Fruit fly (Drosophila melanogaster) whole organism, adult: ENCODE measurements around the gene shep.
A peak's percentile ranks its signal among the peaks of the same experiment; 100 is the strongest.

Experiments
- CG11617 ChIP-seq: fragments of 200-800 bp; sonication (Bioruptor generic); optimal IDR thresholded peaks from 2 replicates; lab custom pipeline; 2017; ENCODE audit warnings: mild to moderate bottlenecking, missing biosample characterization, missing genetic modification reagents, missing genetic modification characterization
- CG12768 ChIP-seq: fragments of 200-800 bp; sonication (Bioruptor generic); optimal IDR thresholded peaks from 2 replicates; lab custom pipeline; 2017; ENCODE audit warnings: missing biosample characterization, missing genetic modification characterization, mild to moderate bottlenecking, moderate library complexity, missing genetic modification reagents
- CG14711 ChIP-seq: fragments of 200-800 bp; sonication (Bioruptor generic); optimal IDR thresholded peaks from 2 replicates; lab custom pipeline; 2018; ENCODE audit warnings: missing biosample characterization, mild to moderate bottlenecking, missing genetic modification characterization, moderate library complexity
- CG1620 ChIP-seq: fragments of 200-800 bp; sonication (Bioruptor generic); optimal IDR thresholded peaks from 2 replicates; lab custom pipeline; 2016; ENCODE audit warnings: missing biosample characterization, missing genetic modification characterization
- CG5204 ChIP-seq: fragments of 200-800 bp; sonication (Bioruptor generic); optimal IDR thresholded peaks from 2 replicates; lab custom pipeline; 2016; ENCODE audit warnings: missing biosample characterization, missing genetic modification characterization
- CG7101 ChIP-seq: fragments of 200-800 bp; sonication (Bioruptor generic); optimal IDR thresholded peaks from 2 replicates; lab custom pipeline; 2018; ENCODE audit warnings: missing biosample characterization, mild to moderate bottlenecking, missing genetic modification characterization, moderate library complexity
- Crg-1 ChIP-seq: fragments of 200-800 bp; sonication (Bioruptor generic); optimal IDR thresholded peaks from 2 replicates; lab custom pipeline; 2016; ENCODE audit warnings: missing biosample characterization, missing genetic modification characterization
- Mnt ChIP-seq: fragments of 200-800 bp; sonication (Bioruptor generic); optimal IDR thresholded peaks from 2 replicates; lab custom pipeline; 2016; ENCODE audit warnings: missing biosample characterization, mild to moderate bottlenecking, missing genetic modification characterization
- bab1 ChIP-seq: fragments of 200-800 bp; sonication (Bioruptor generic); optimal IDR thresholded peaks from 3 replicates; lab custom pipeline; 2019; ENCODE audit warnings: missing biosample characterization, mild to moderate bottlenecking, missing genetic modification characterization, moderate library complexity
- kay ChIP-seq: fragments of 200-800 bp; sonication (Bioruptor generic); peaks from one replicate; lab custom pipeline; 2016; ENCODE audit warnings: missing biosample characterization, missing genetic modification characterization, borderline replicate concordance
- ovo ChIP-seq: fragments of 200-800 bp; sonication (Bioruptor generic); optimal IDR thresholded peaks from 2 replicates; lab custom pipeline; 2016; ENCODE audit warnings: missing biosample characterization, missing genetic modification characterization
- tj ChIP-seq: fragments of 200-800 bp; sonication (Bioruptor generic); optimal IDR thresholded peaks from 3 replicates; lab custom pipeline; 2017; ENCODE audit warnings: missing biosample characterization, mild to moderate bottlenecking, missing genetic modification characterization, moderate library complexity
- toe ChIP-seq: fragments of 200-800 bp; sonication (Bioruptor generic); optimal IDR thresholded peaks from 2 replicates; lab custom pipeline; 2016; ENCODE audit warnings: missing biosample characterization, missing genetic modification characterization

DNA sequence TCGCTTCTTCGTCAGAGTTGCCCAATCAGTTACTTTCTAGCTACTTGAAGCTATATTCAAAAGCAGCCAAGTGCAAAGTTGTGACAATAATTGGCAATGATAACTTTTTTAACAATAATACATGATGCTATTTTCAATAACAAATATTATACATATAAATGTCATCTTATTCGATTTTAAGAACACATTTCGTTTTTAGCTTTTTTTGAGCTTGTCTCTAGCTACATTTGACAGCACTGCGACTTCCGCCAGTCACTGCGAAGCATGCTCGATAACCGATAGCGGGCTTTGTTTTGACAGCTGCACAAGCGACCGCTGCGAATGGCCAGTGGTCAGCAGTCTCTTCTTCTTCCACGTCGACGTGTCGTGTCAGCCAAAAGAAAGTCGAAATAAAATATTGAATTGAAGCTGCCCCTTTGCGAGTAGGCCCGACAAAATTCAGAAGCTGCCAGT, 125.4 kb downstream of the shep start, which contains the start of the genes Gen and Srp54k:
- TF ChIP-seq CG14711 (tag; lab: Kevin White, UChicago) (peak; percentile 11), ovo (GFP tag; lab: Kevin White, UChicago) (no peak), toe (GFP tag; lab: Kevin White, UChicago) (no peak), kay (no peak), CG11617 (GFP tag; lab: Kevin White, UChicago) (peak; percentile 38), CG7101 (tag; lab: Kevin White, UChicago) (peak; percentile 39), CG5204 (GFP tag; lab: Kevin White, UChicago) (no peak), Mnt (GFP tag; lab: Kevin White, UChicago) (peak; percentile 28), Crg-1 (GFP tag; lab: Kevin White, UChicago) (peak; percentile 48), CG12768 (GFP tag; lab: Kevin White, UChicago) (no peak), tj (peak; percentile 81), bab1 (peak; percentile 46), CG1620 (GFP tag; lab: Kevin White, UChicago) (peak; percentile 19)
